2 fruit fly cellular contexts compared by ENCODE assay signal in the genomic region with DNA sequence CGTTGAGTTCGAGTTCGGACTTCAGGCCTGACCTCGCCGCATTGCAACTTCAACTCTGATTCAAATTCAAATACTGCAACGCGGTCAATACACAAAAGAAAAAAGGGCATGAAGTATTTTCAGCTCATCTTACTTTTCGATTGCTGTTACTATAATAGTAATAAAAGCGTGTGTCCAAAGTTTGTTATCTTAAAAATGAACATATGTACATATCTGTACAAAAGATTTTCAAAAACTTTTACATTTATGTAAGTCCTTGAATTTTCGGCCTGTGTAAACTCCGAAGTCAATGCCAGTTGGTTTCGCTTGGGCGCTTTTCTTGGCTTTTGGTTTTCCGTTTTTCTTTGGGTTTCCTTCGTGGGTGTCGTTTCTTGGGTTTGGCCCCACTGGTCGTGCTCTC.
A peak's percentile ranks its signal among the peaks of the same experiment; 100 is the strongest.
TF ChIP-seq lines count a peak whose summit lies in the region.

No protein-coding gene starts in this region.

TF ChIP-seq in whole organism, embryonic, 481 proteins besides CTCF, POLR2A, EP300 and RAD21 (continued from another document):
- TF ChIP-seq CG11695 (GFP tag; IDR thresholded peaks at IDR 0.05; lab: Robert Waterston, UW) (0 out of 3 replicates have a peak, but pooled peaks have one; percentile 8), CG10431 (GFP tag; optimal IDR thresholded peaks at IDR 0.05; lab: Kevin White, UChicago) (no peak), CG11398 (GFP tag; optimal IDR thresholded peaks at IDR 0.05; lab: Kevin White, UChicago) (no peak), gem (tag; optimal IDR thresholded peaks at IDR 0.05; lab: Kevin White, UChicago) (peak; percentile 34), CrebB (tag; optimal IDR thresholded peaks at IDR 0.05; lab: Kevin White, UChicago) (no peak), CG1603 (tag; optimal IDR thresholded peaks at IDR 0.05; lab: Kevin White, UChicago) (peak; percentile 4), Jarid2 (GFP tag; optimal IDR thresholded peaks at IDR 0.05; lab: Kevin White, UChicago) (no peak), gcm2 (GFP tag; optimal IDR thresholded peaks at IDR 0.05; lab: Kevin White, UChicago) (no peak), Mes4 (GFP tag; optimal IDR thresholded peaks at IDR 0.05; lab: Kevin White, UChicago) (no peak), CG9932 (GFP tag; IDR thresholded peaks at IDR 0.05; lab: Robert Waterston, UW) (no peak), p53 (GFP tag; optimal IDR thresholded peaks at IDR 0.05; lab: Kevin White, UChicago) (no peak), CG1792 (GFP tag; optimal IDR thresholded peaks at IDR 0.05; lab: Kevin White, UChicago) (no peak), Drgx (GFP tag; IDR thresholded peaks at IDR 0.05; lab: Robert Waterston, UW) (peak; percentile 74), row (GFP tag; IDR thresholded peaks at IDR 0.05; lab: Robert Waterston, UW) (0 out of 3 replicates have a peak, but pooled peaks have one; percentile 7), Dfd (GFP tag; optimal IDR thresholded peaks at IDR 0.05; lab: Kevin White, UChicago) (no peak), CG3281 (GFP tag; optimal IDR thresholded peaks at IDR 0.05; lab: Kevin White, UChicago) (no peak), Ptx1 (GFP tag; IDR thresholded peaks at IDR 0.05; lab: Robert Waterston, UW) (peak; percentile 24; the same call in 1 of the 2 replicates), CG15011 (GFP tag; optimal IDR thresholded peaks at IDR 0.05; lab: Kevin White, UChicago) (no peak), bsh (GFP tag; optimal IDR thresholded peaks at IDR 0.05; lab: Kevin White, UChicago) (peak in 1 of 2 experiments; percentile 32)

TF ChIP-seq in whole organism, prepupa, 60 proteins besides CTCF, POLR2A, EP300 and RAD21 (continued from another document):
- TF ChIP-seq CG6276 (GFP tag; optimal IDR thresholded peaks at IDR 0.05; lab: Kevin White, UChicago) (no peak), net (GFP tag; optimal IDR thresholded peaks at IDR 0.05; lab: Kevin White, UChicago) (peak; percentile 45), cyc (GFP tag; optimal IDR thresholded peaks at IDR 0.05; lab: Kevin White, UChicago) (no peak), CG16779 (tag; optimal IDR thresholded peaks at IDR 0.05; lab: Kevin White, UChicago) (no peak), esn (GFP tag; optimal IDR thresholded peaks at IDR 0.05; lab: Kevin White, UChicago) (peak; percentile 9), eg (GFP tag; IDR thresholded peaks at IDR 0.05; lab: Robert Waterston, UW) (peak; percentile 65; the same call in 2 of the 3 replicates), CG8119 (GFP tag; IDR thresholded peaks at IDR 0.05; lab: Robert Waterston, UW) (peak; percentile 72), CG3032 (tag; optimal IDR thresholded peaks at IDR 0.05; lab: Kevin White, UChicago) (no peak), fkh (GFP tag; optimal IDR thresholded peaks at IDR 0.05; lab: Kevin White, UChicago) (no peak), Eip75B (GFP tag; optimal IDR thresholded peaks at IDR 0.05; lab: Kevin White, UChicago) (no peak), CG6163 (GFP tag; IDR thresholded peaks at IDR 0.05; lab: Robert Waterston, UW) (0 out of 3 replicates have a peak, but pooled peaks have one; percentile 28), Gug (GFP tag; IDR thresholded peaks at IDR 0.05; lab: Robert Waterston, UW) (peak; percentile 25; the same call in 1 of the 2 replicates), CG10669 (GFP tag; optimal IDR thresholded peaks at IDR 0.05; lab: Kevin White, UChicago) (no peak), CG8319 (GFP tag; optimal IDR thresholded peaks at IDR 0.05; lab: Kevin White, UChicago) (no peak), CG15336 (GFP tag; IDR thresholded peaks at IDR 0.05; lab: Robert Waterston, UW) (peak; percentile 82), Ets96B (tag; optimal IDR thresholded peaks at IDR 0.05; lab: Kevin White, UChicago) (no peak), Hr38 (GFP tag; optimal IDR thresholded peaks at IDR 0.05; lab: Kevin White, UChicago) (no peak), pdm3 (GFP tag; optimal IDR thresholded peaks at IDR 0.05; lab: Kevin White, UChicago) (peak; percentile 38), svp (GFP tag; lab: Kevin White, UChicago) (no peak), CG7368 (GFP tag; optimal IDR thresholded peaks at IDR 0.05; lab: Kevin White, UChicago) (no peak), Lpt (GFP tag; optimal IDR thresholded peaks at IDR 0.05; lab: Kevin White, UChicago) (peak; percentile 21), Hr39 (GFP tag; optimal IDR thresholded peaks at IDR 0.05; lab: Kevin White, UChicago) (no peak), acj6 (GFP tag; optimal IDR thresholded peaks at IDR 0.05; lab: Kevin White, UChicago) (peak; percentile 31), CG11762 (GFP tag; optimal IDR thresholded peaks at IDR 0.05; lab: Kevin White, UChicago; ENCODE audit: insufficient read depth) (no peak), lz (GFP tag; optimal IDR thresholded peaks at IDR 0.05; lab: Kevin White, UChicago) (peak; percentile 1), CG10631 (GFP tag; optimal IDR thresholded peaks at IDR 0.05; lab: Kevin White, UChicago) (no peak), CG11902 (GFP tag; optimal IDR thresholded peaks at IDR 0.05; lab: Kevin White, UChicago) (no peak), Met (GFP tag; optimal IDR thresholded peaks at IDR 0.05; lab: Kevin White, UChicago) (no peak), Ets21C (GFP tag; optimal IDR thresholded peaks at IDR 0.05; lab: Kevin White, UChicago) (no peak), CG31627 (GFP tag; optimal IDR thresholded peaks at IDR 0.05; lab: Kevin White, UChicago) (peak; percentile 2), vri (GFP tag; optimal IDR thresholded peaks at IDR 0.05; lab: Kevin White, UChicago) (no peak), CG34406 (GFP tag; optimal IDR thresholded peaks at IDR 0.05; lab: Kevin White, UChicago) (no peak), topi (GFP tag; optimal IDR thresholded peaks at IDR 0.05; lab: Kevin White, UChicago) (no peak), CG32006 (GFP tag; optimal IDR thresholded peaks at IDR 0.05; lab: Kevin White, UChicago) (peak; percentile 68), dac (GFP tag; optimal IDR thresholded peaks at IDR 0.05; lab: Kevin White, UChicago) (peak; percentile 32), salr (GFP tag; optimal IDR thresholded peaks at IDR 0.05; lab: Kevin White, UChicago) (peak in 1 of 2 experiments; percentile 11), Blimp-1 (GFP tag; optimal IDR thresholded peaks at IDR 0.05; lab: Kevin White, UChicago) (no peak)
